Fruit fly (Drosophila melanogaster): ENCODE results near the gene Ada2b.
A peak's percentile ranks its signal among the peaks of the same experiment; 100 is the strongest.

Gene Ada2b

dm6 chr3R:8239472-8240301 lies 628 bp downstream of the Ada2b start (continued):
- peak; percentile 87 for TF ChIP-seq CG8388 (GFP tag; optimal IDR thresholded peaks at IDR 0.05)
- peak; percentile 57 for TF ChIP-seq croc (GFP tag; conservative IDR thresholded peaks at IDR 0.05)
- peak; percentile 92 for TF ChIP-seq CG10209 (GFP tag; optimal IDR thresholded peaks at IDR 0.05)
- TF ChIP-seq ind (GFP tag; optimal IDR thresholded peaks at IDR 0.05), result peak; percentile 80
- TF ChIP-seq chif (GFP tag; optimal IDR thresholded peaks at IDR 0.05), result peak; percentile 73 to 75
- peak; percentile 65 for TF ChIP-seq trem (tag; optimal IDR thresholded peaks at IDR 0.05)
- no peak for TF ChIP-seq Dp (GFP tag; optimal IDR thresholded peaks at IDR 0.05)
- peak; percentile 47 for TF ChIP-seq CG1647 (GFP tag; optimal IDR thresholded peaks at IDR 0.05)
- peak; percentile 90 for TF ChIP-seq PHDP (tag; optimal IDR thresholded peaks at IDR 0.05)
- peak; percentile 21 for TF ChIP-seq emc (GFP tag; optimal IDR thresholded peaks at IDR 0.05)
- peak; percentile 73 for TF ChIP-seq Drgx (GFP tag; IDR thresholded peaks at IDR 0.05)
- TF ChIP-seq CG13287 (GFP tag; IDR thresholded peaks at IDR 0.05; ENCODE audit: partially characterized antibody), result no peak; the same call in 1 of the 2 replicates
- TF ChIP-seq CG11398 (GFP tag; optimal IDR thresholded peaks at IDR 0.05), result peak; percentile 64
- TF ChIP-seq CG6254 (GFP tag; optimal IDR thresholded peaks at IDR 0.05), result peak; percentile 79
- TF ChIP-seq grau (tag; optimal IDR thresholded peaks at IDR 0.05), result peak; percentile 92
- TF ChIP-seq CG8924 (tag; optimal IDR thresholded peaks at IDR 0.05), result peak; percentile 95
- peak; percentile 63 for TF ChIP-seq sd (tag; optimal IDR thresholded peaks at IDR 0.05)
- peak; percentile 91 for TF ChIP-seq az2 (GFP tag; optimal IDR thresholded peaks at IDR 0.05)
- peak; percentile 48 for TF ChIP-seq her (GFP tag; optimal IDR thresholded peaks at IDR 0.05)
- TF ChIP-seq ato (GFP tag; IDR thresholded peaks at IDR 0.05; ENCODE audit: partially characterized antibody), result no peak
- TF ChIP-seq Side (GFP tag; optimal IDR thresholded peaks at IDR 0.05), result peak; percentile 68
- no peak for TF ChIP-seq pita (GFP tag; optimal IDR thresholded peaks at IDR 0.05)
- peak; percentile 71 for TF ChIP-seq CG2116 (GFP tag; optimal IDR thresholded peaks at IDR 0.05)
- TF ChIP-seq CG3995 (GFP tag; optimal IDR thresholded peaks at IDR 0.05), result peak; percentile 61
- TF ChIP-seq HmgD (GFP tag; optimal IDR thresholded peaks at IDR 0.05), result no peak
- peak; percentile 75 for TF ChIP-seq Xrp1 (GFP tag; IDR thresholded peaks at IDR 0.05)
- TF ChIP-seq peb (GFP tag; IDR thresholded peaks at IDR 0.05), result peak; percentile 50; the same call in 1 of the 2 replicates
- peak; percentile 84 for TF ChIP-seq ATbp (GFP tag; optimal IDR thresholded peaks at IDR 0.05)
- peak; percentile 91 for TF ChIP-seq CG14710 (tag; optimal IDR thresholded peaks at IDR 0.05)
- TF ChIP-seq dan (GFP tag; IDR thresholded peaks at IDR 0.05), result no peak
- TF ChIP-seq CG4820 (GFP tag; optimal IDR thresholded peaks at IDR 0.05), result peak; percentile 70
- TF ChIP-seq YL-1 (GFP tag; optimal IDR thresholded peaks at IDR 0.05), result no peak
- peak; percentile 84 for TF ChIP-seq Bteb2 (GFP tag; optimal IDR thresholded peaks at IDR 0.05)
- TF ChIP-seq CkIIα-i1 (GFP tag; IDR thresholded peaks at IDR 0.05), result no peak
- peak; percentile 89 for TF ChIP-seq CG11723 (GFP tag; optimal IDR thresholded peaks at IDR 0.05)
- peak; percentile 32 for TF ChIP-seq NC2β (GFP tag; optimal IDR thresholded peaks at IDR 0.05)
- peak; percentile 30 for TF ChIP-seq CG3163 (GFP tag; optimal IDR thresholded peaks at IDR 0.05)
- TF ChIP-seq TFAM (GFP tag; optimal IDR thresholded peaks at IDR 0.05), result no peak
- TF ChIP-seq CG7556 (GFP tag; optimal IDR thresholded peaks at IDR 0.05), result peak; percentile 98
- TF ChIP-seq cg (GFP tag; optimal IDR thresholded peaks at IDR 0.05), result peak; percentile 70
- peak; percentile 76 for TF ChIP-seq gsb-n (tag; optimal IDR thresholded peaks at IDR 0.05)
- peak; percentile 56 for TF ChIP-seq CG8944 (GFP tag; optimal IDR thresholded peaks at IDR 0.05)
- peak; percentile 69 for TF ChIP-seq CG7372 (GFP tag; IDR thresholded peaks at IDR 0.05)
- peak; percentile 75 for TF ChIP-seq Usf (GFP tag; optimal IDR thresholded peaks at IDR 0.05)
- TF ChIP-seq CG33213 (GFP tag; optimal IDR thresholded peaks at IDR 0.05), result no peak
- TF ChIP-seq CG17568 (GFP tag; optimal IDR thresholded peaks at IDR 0.05), result peak; percentile 99
- peak; percentile 82 for TF ChIP-seq Vsx1 (GFP tag; optimal IDR thresholded peaks at IDR 0.05)
- TF ChIP-seq eve (GFP tag; optimal IDR thresholded peaks at IDR 0.05), result no peak
- peak; percentile 64; the same call in 1 of the 2 replicates for TF ChIP-seq E2f1 (GFP tag; IDR thresholded peaks at IDR 0.05)

All from whole organism, embryonic.